Fruit fly (Drosophila melanogaster) whole organism, embryonic: Measurements from ENCODE around the gene Aatf.

Source experiments
- Asciz ChIP-seq: fragments of 200-800 bp; sonication (Bioruptor generic); optimal IDR thresholded peaks from 2 replicates; lab custom pipeline; 2017; ENCODE audit warnings: missing biosample characterization, mild to moderate bottlenecking, missing genetic modification characterization, missing genetic modification reagents
- Atf-2 ChIP-seq: fragments of 200-800 bp; sonication (Bioruptor generic); optimal IDR thresholded peaks from 2 replicates; lab custom pipeline; 2016; ENCODE audit warnings: missing biosample characterization, missing genetic modification characterization
- B-H2 ChIP-seq: fragments of 200-800 bp; sonication (Bioruptor generic); optimal IDR thresholded peaks from 2 replicates; lab custom pipeline; 2018; ENCODE audit warnings: missing biosample characterization, mild to moderate bottlenecking, missing genetic modification characterization
- Bgb ChIP-seq: fragments of 200-800 bp; sonication (Bioruptor generic); IDR thresholded peaks from 2 replicates; pipeline ENCODE4 v1.3.6; 2022; ENCODE audit warnings: missing biosample characterization, missing genetic modification characterization; ENCODE audit not compliant: partially characterized antibody
- CG10979 ChIP-seq: fragments of 200-800 bp; sonication (Bioruptor generic); optimal IDR thresholded peaks from 2 replicates; lab custom pipeline; 2018; ENCODE audit warnings: missing biosample characterization, mild to moderate bottlenecking, missing genetic modification characterization, moderate library complexity
- CG11398 ChIP-seq: fragments of 200-800 bp; sonication (Bioruptor generic); optimal IDR thresholded peaks from 2 replicates; lab custom pipeline; 2016; ENCODE audit warnings: missing biosample characterization, missing genetic modification characterization
- CG11560 ChIP-seq: fragments of 200-800 bp; sonication (Bioruptor generic); IDR thresholded peaks from 3 replicates; pipeline ENCODE4 v1.3.6; 2022; ENCODE audit warnings: missing biosample characterization, missing genetic modification characterization
- CG11696 ChIP-seq: fragments of 200-800 bp; sonication (Bioruptor generic); IDR thresholded peaks from 2 replicates; pipeline ENCODE4 v1.3.6; 2022; ENCODE audit warnings: missing biosample characterization, missing genetic modification characterization
- CG17328 ChIP-seq: fragments of 200-800 bp; sonication (Bioruptor generic); IDR thresholded peaks from 2 replicates; pipeline ENCODE4 v1.3.6; 2022; ENCODE audit warnings: missing biosample characterization, missing genetic modification characterization
- CG18262 ChIP-seq: fragments of 200-800 bp; optimal IDR thresholded peaks from 3 replicates; lab custom pipeline; 2019; ENCODE audit warnings: missing biosample characterization, mild to moderate bottlenecking, missing genetic modification characterization, moderate library complexity
- CG4328 ChIP-seq: fragments of 200-800 bp; sonication (Bioruptor generic); optimal IDR thresholded peaks from 3 replicates; lab custom pipeline; 2017; ENCODE audit warnings: missing biosample characterization, missing genetic modification reagents, missing genetic modification characterization
- CG4617 ChIP-seq: fragments of 200-800 bp; sonication (Bioruptor generic); optimal IDR thresholded peaks from 3 replicates; lab custom pipeline; 2016; ENCODE audit warnings: missing biosample characterization, missing genetic modification characterization, borderline replicate concordance
- CG6254 ChIP-seq: fragments of 200-800 bp; sonication (Bioruptor generic); optimal IDR thresholded peaks from 3 replicates; lab custom pipeline; 2017; ENCODE audit warnings: mild to moderate bottlenecking, missing biosample characterization, missing genetic modification reagents, missing genetic modification characterization
- CG8290 ChIP-seq, 3 experiments: fragments of 200-800 bp; sonication (Bioruptor generic); optimal IDR thresholded peaks; 2 replicates each; lab custom pipeline; 2016 to 2019; ENCODE audit warnings: missing biosample characterization in 3 of 3, missing genetic modification characterization in 3 of 3, mild to moderate bottlenecking in 2 of 3, moderate library complexity in 1 of 3
- CHES-1-like ChIP-seq: fragments of 200-800 bp; sonication (Bioruptor generic); optimal IDR thresholded peaks from 2 replicates; lab custom pipeline; 2016; ENCODE audit warnings: missing biosample characterization, missing genetic modification characterization
- Camta ChIP-seq: fragments of 200-800 bp; sonication (Bioruptor generic); optimal IDR thresholded peaks from 2 replicates; lab custom pipeline; 2016; ENCODE audit warnings: missing biosample characterization, missing genetic modification characterization
- D19B ChIP-seq: fragments of 200-800 bp; sonication (Bioruptor generic); optimal IDR thresholded peaks from 2 replicates; lab custom pipeline; 2017; ENCODE audit warnings: missing biosample characterization, mild to moderate bottlenecking, missing genetic modification characterization
- Doc3 ChIP-seq: fragments of 200-800 bp; sonication (Bioruptor generic); IDR thresholded peaks from 3 replicates; pipeline ENCODE4 v1.3.6; 2022; ENCODE audit warnings: missing biosample characterization, missing genetic modification characterization; ENCODE audit not compliant: partially characterized antibody
- ERR ChIP-seq: fragments of 200-800 bp; sonication (Bioruptor generic); optimal IDR thresholded peaks from 2 replicates; lab custom pipeline; 2016; ENCODE audit warnings: missing biosample characterization, missing genetic modification characterization
- Ets65A ChIP-seq: fragments of 200-800 bp; sonication (Bioruptor generic); peaks from one replicate; lab custom pipeline; 2016; ENCODE audit warnings: missing biosample characterization, missing genetic modification characterization
- Ets97D ChIP-seq: fragments of 200-800 bp; sonication (Bioruptor generic); optimal IDR thresholded peaks from 3 replicates; lab custom pipeline; 2016; ENCODE audit warnings: missing biosample characterization, missing genetic modification characterization
- NK7.1 ChIP-seq: fragments of 200-800 bp; sonication (Bioruptor generic); optimal IDR thresholded peaks from 3 replicates; lab custom pipeline; 2016; ENCODE audit warnings: missing biosample characterization, missing genetic modification characterization
- Pdp1 ChIP-seq, 2 experiments: fragments of 200-800 bp; sonication (Bioruptor generic); optimal IDR thresholded peaks; 3 replicates each; lab custom pipeline; 2016; ENCODE audit warnings: missing biosample characterization in 2 of 2, missing genetic modification characterization in 2 of 2, mild to moderate bottlenecking in 1 of 2, moderate library complexity in 1 of 2
- Sox102F ChIP-seq: fragments of 200-800 bp; sonication (Bioruptor generic); optimal IDR thresholded peaks from 2 replicates; lab custom pipeline; 2018; ENCODE audit warnings: missing biosample characterization, mild to moderate bottlenecking, missing genetic modification characterization, moderate library complexity
- Spps ChIP-seq: fragments of 200-800 bp; sonication (Bioruptor generic); optimal IDR thresholded peaks from 2 replicates; lab custom pipeline; 2018; ENCODE audit warnings: missing biosample characterization, mild to moderate bottlenecking, missing genetic modification characterization
- Trl ChIP-seq, 3 experiments: fragments of >200 bp in 2 of 3; fragments of 200-800 bp in 1 of 3; sonication (Bioruptor generic) in 1 of 3; optimal IDR thresholded peaks; 2 replicates in 1 of 3; 3 replicates in 2 of 3; lab custom pipeline; 2016 to 2017; ENCODE audit warnings: missing biosample characterization in 1 of 3, missing genetic modification characterization in 1 of 3
- al ChIP-seq: fragments of 200-800 bp; sonication (Bioruptor generic); IDR thresholded peaks from 2 replicates; pipeline ENCODE4 v1.3.6; 2022; ENCODE audit warnings: missing biosample characterization, missing genetic modification characterization
- amos ChIP-seq: fragments of 200-800 bp; sonication (Bioruptor generic); IDR thresholded peaks from 2 replicates; pipeline ENCODE4 v1.3.6; 2022; ENCODE audit warnings: missing biosample characterization, missing genetic modification characterization; ENCODE audit not compliant: partially characterized antibody
- ash1 ChIP-seq: fragments of 200-800 bp; sonication (Bioruptor generic); optimal IDR thresholded peaks from 2 replicates; lab custom pipeline; 2018; ENCODE audit warnings: missing biosample characterization, mild to moderate bottlenecking, missing genetic modification characterization
- bigmax ChIP-seq: fragments of 200-800 bp; sonication (Bioruptor generic); optimal IDR thresholded peaks from 2 replicates; lab custom pipeline; 2018; ENCODE audit warnings: missing biosample characterization, mild to moderate bottlenecking, missing genetic modification characterization
- chinmo ChIP-seq: fragments of 200-800 bp; sonication (Bioruptor generic); IDR thresholded peaks from 4 replicates; pipeline ENCODE4 v1.3.6; 2022; ENCODE audit warnings: missing biosample characterization, missing genetic modification characterization; ENCODE audit not compliant: partially characterized antibody
- en ChIP-seq: fragments of 200-800 bp; sonication (Bioruptor generic); optimal IDR thresholded peaks from 2 replicates; lab custom pipeline; 2016; ENCODE audit warnings: missing biosample characterization, missing genetic modification characterization
- esg ChIP-seq: fragments of 200-800 bp; sonication (Bioruptor generic); conservative IDR thresholded peaks from 2 replicates; pipeline ENCODE4 v1.3.6; 2022; ENCODE audit warnings: missing biosample characterization, missing genetic modification characterization
- ewg ChIP-seq: fragments of 200-800 bp; sonication (Bioruptor generic); optimal IDR thresholded peaks from 3 replicates; lab custom pipeline; 2017; ENCODE audit warnings: mild to moderate bottlenecking, missing biosample characterization, missing genetic modification reagents, missing genetic modification characterization
- hth ChIP-seq: fragments of >200 bp; optimal IDR thresholded peaks from 2 replicates; lab custom pipeline; 2017; ENCODE audit warnings: inconsistent platforms
- ken ChIP-seq: fragments of 200-800 bp; sonication (Bioruptor generic); IDR thresholded peaks from 3 replicates; pipeline ENCODE4 v1.3.6; 2022; ENCODE audit warnings: missing biosample characterization, missing genetic modification characterization
- lab ChIP-seq: fragments of 200-800 bp; sonication (Bioruptor generic); optimal IDR thresholded peaks from 3 replicates; lab custom pipeline; 2017; ENCODE audit warnings: missing biosample characterization, missing genetic modification characterization, mild to moderate bottlenecking, moderate library complexity, missing genetic modification reagents
- lbe ChIP-seq: fragments of 200-800 bp; sonication (Bioruptor generic); optimal IDR thresholded peaks from 2 replicates; lab custom pipeline; 2016; ENCODE audit warnings: missing biosample characterization, mild to moderate bottlenecking, missing genetic modification characterization
- mld ChIP-seq: fragments of 200-800 bp; sonication (Bioruptor generic); IDR thresholded peaks from 3 replicates; pipeline ENCODE4 v1.3.6; 2022; ENCODE audit warnings: missing biosample characterization, missing genetic modification characterization; ENCODE audit not compliant: partially characterized antibody
- otp ChIP-seq: fragments of 200-800 bp; sonication (Bioruptor generic); IDR thresholded peaks from 3 replicates; pipeline ENCODE4, ENCODE4 v1.3.6; 2022; ENCODE audit warnings: missing biosample characterization, missing genetic modification characterization
- pita ChIP-seq: fragments of 200-800 bp; sonication (Bioruptor generic); optimal IDR thresholded peaks from 2 replicates; lab custom pipeline; 2017; ENCODE audit warnings: missing biosample characterization, mild to moderate bottlenecking, missing genetic modification characterization
- pnt ChIP-seq: fragments of 200-800 bp; sonication (Bioruptor generic); optimal IDR thresholded peaks from 3 replicates; lab custom pipeline; 2016; ENCODE audit warnings: missing biosample characterization, missing genetic modification characterization
- scrt ChIP-seq: fragments of 200-800 bp; sonication (Bioruptor generic); optimal IDR thresholded peaks from 2 replicates; lab custom pipeline; 2018; ENCODE audit warnings: missing biosample characterization, mild to moderate bottlenecking, missing genetic modification characterization, moderate library complexity
- sens ChIP-seq: fragments of 200-800 bp; sonication (Bioruptor generic); peaks from one replicate; lab custom pipeline; 2016; ENCODE audit warnings: missing biosample characterization, missing genetic modification characterization
- sug ChIP-seq: fragments of 200-800 bp; optimal IDR thresholded peaks from 2 replicates; lab custom pipeline; 2019; ENCODE audit warnings: missing biosample characterization, mild to moderate bottlenecking, missing genetic modification characterization, moderate library complexity
- tx ChIP-seq: fragments of 200-800 bp; sonication (Bioruptor generic); optimal IDR thresholded peaks from 2 replicates; lab custom pipeline; 2016; ENCODE audit warnings: missing biosample characterization, missing genetic modification characterization
- unc-4 ChIP-seq: fragments of 200-800 bp; sonication (Bioruptor generic); IDR thresholded peaks from 2 replicates; pipeline ENCODE4 v1.3.6; 2022; ENCODE audit warnings: missing biosample characterization, missing genetic modification characterization; ENCODE audit not compliant: partially characterized antibody
- usp ChIP-seq: fragments of >200 bp; optimal IDR thresholded peaks from 2 replicates; lab custom pipeline; 2017; ENCODE audit warnings: missing biosample characterization, missing genetic modification characterization
- z ChIP-seq: fragments of 200-800 bp; sonication (Bioruptor generic); IDR thresholded peaks from 3 replicates; pipeline ENCODE4 v1.3.6; 2022; ENCODE audit warnings: missing biosample characterization, missing genetic modification characterization
- zfh1 ChIP-seq: fragments of 200-800 bp; sonication (Bioruptor generic); IDR thresholded peaks from 3 replicates; pipeline ENCODE4 v1.3.6; 2022; ENCODE audit warnings: missing biosample characterization, missing genetic modification characterization

Gene Aatf

dm6 chr2L:6717460-6717859 is at the start of gene Aatf (continued):
- TF ChIP-seq Pdp1 (GFP tag; optimal IDR thresholded peaks at IDR 0.05; lab: Kevin White, UChicago) (peak in 1 of 2 experiments; percentile 27), chinmo (GFP tag; lab: Robert Waterston, UW) (peak; percentile 80; the same call in 2 of the 4 replicates), CG4328 (GFP tag; lab: Kevin White, UChicago) (no peak), CHES-1-like (GFP tag; lab: Kevin White, UChicago) (no peak), CG6254 (no peak), Atf-2 (GFP tag; lab: Kevin White, UChicago) (no peak), CG11696 (no peak), mld (peak; percentile 60; the same call in 1 of the 3 replicates), amos (GFP tag; lab: Robert Waterston, UW) (peak; percentile 89), usp (GFP tag; lab: Kevin White, UChicago) (no peak), zfh1 (no peak), lbe (GFP tag; lab: Kevin White, UChicago) (no peak), ash1 (no peak), Doc3 (GFP tag; lab: Robert Waterston, UW) (peak; percentile 74), D19B (GFP tag; lab: Kevin White, UChicago) (no peak), Camta (GFP tag; lab: Kevin White, UChicago) (no peak), ERR (GFP tag; lab: Kevin White, UChicago) (no peak), Ets97D (GFP tag; lab: Kevin White, UChicago) (peak; percentile 8), otp (GFP tag; lab: Robert Waterston, UW) (no peak), ken (no peak), bigmax (no peak), Trl (optimal IDR thresholded peaks at IDR 0.05; lab: Kevin White, UChicago) (no peak), Trl (GFP tag; optimal IDR thresholded peaks at IDR 0.05; lab: Kevin White, UChicago) (no peak), lab (GFP tag; lab: Kevin White, UChicago) (no peak), Sox102F (GFP tag; lab: Kevin White, UChicago) (no peak), unc-4 (GFP tag; lab: Robert Waterston, UW) (peak; percentile 89), pnt (GFP tag; lab: Kevin White, UChicago) (no peak), en (GFP tag; lab: Kevin White, UChicago) (no peak), esg (GFP tag; lab: Robert Waterston, UW) (no peak), CG8290 (GFP tag; optimal IDR thresholded peaks at IDR 0.05; lab: Kevin White, UChicago) (no peak), CG8290 (tag; optimal IDR thresholded peaks at IDR 0.05; lab: Kevin White, UChicago) (no peak), CG11560 (tag; lab: Robert Waterston, UW) (no peak), Asciz (no peak), sens (GFP tag; lab: Kevin White, UChicago) (peak; percentile 77), tx (GFP tag; lab: Kevin White, UChicago) (no peak), hth (lab: Kevin White, UChicago) (no peak), CG10979 (no peak), NK7.1 (no peak), ewg (GFP tag; lab: Kevin White, UChicago) (no peak), Bgb (peak; percentile 89), Ets65A (peak; percentile 51), B-H2 (no peak), CG17328 (no peak), CG4617 (peak; percentile 56), pita (GFP tag; lab: Kevin White, UChicago) (no peak), scrt (GFP tag; lab: Kevin White, UChicago) (no peak), z (GFP tag; lab: Robert Waterston, UW) (no peak), al (GFP tag; lab: Robert Waterston, UW) (no peak), sug (tag; lab: Kevin White, UChicago) (peak; percentile 3), Spps (tag; lab: Kevin White, UChicago) (no peak), CG11398 (GFP tag; lab: Kevin White, UChicago) (no peak), CG18262 (tag; lab: Kevin White, UChicago) (no peak)
